Worm (Caenorhabditis elegans): ENCODE measurements around the gene tbc-1.

DNA sequence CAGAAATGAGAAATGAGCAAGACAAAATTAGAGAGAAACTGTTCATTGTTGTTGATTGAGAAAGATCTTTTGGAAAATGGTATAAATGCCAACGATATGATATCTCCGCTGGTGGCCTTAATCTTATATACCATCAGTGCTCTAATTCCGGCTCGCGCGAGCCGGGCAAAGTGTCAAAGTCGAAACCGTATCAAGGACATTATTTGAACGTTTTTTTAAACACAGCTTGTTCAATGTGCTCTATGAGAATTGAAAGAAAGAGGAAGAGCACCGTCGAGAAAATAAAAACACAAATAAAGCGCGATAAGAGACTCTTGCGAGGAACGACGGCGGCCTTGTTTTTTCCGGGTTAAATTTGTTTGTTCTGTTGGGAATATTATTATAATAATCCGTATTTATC lies 9.1 kb upstream of the tbc-1 start, which contains the start of gene idpp-3:
- TF ChIP-seq sem-4 (tag; optimal IDR thresholded peaks at IDR 0.05) (no peak), ztf-4 (tag; optimal IDR thresholded peaks at IDR 0.05) (no peak), aly-2 (tag; optimal IDR thresholded peaks at IDR 0.05) (no peak), nhr-129 (tag; optimal IDR thresholded peaks at IDR 0.05) (no peak), ztf-11 (tag; optimal IDR thresholded peaks at IDR 0.05) (no peak), sma-9 (GFP tag; optimal IDR thresholded peaks at IDR 0.05) (no peak), sma-9 (tag; optimal IDR thresholded peaks at IDR 0.05) (no peak), gmeb-1 (tag; optimal IDR thresholded peaks at IDR 0.05) (no peak), ama-1 (optimal IDR thresholded peaks at IDR 0.05) (no peak), nhr-12 (tag; optimal IDR thresholded peaks at IDR 0.05) (no peak), lin-13 (GFP tag; optimal IDR thresholded peaks at IDR 0.05) (no peak), R02D3.7 (tag; optimal IDR thresholded peaks at IDR 0.05) (no peak), lin-11 (tag; optimal IDR thresholded peaks at IDR 0.05) (no peak)

Measured in whole organism, L2 larva.